Worm (Caenorhabditis elegans) whole organism, L1 larva: ENCODE data around the gene C05B5.11.
A peak's percentile ranks its signal among the peaks of the same experiment; 100 is the strongest.
"Not testable (repeated sequence)": the region's sequence is repeated elsewhere in the genome, so short reads cannot be mapped to it uniquely, and the experiment has no call there.

Source experiments
- C04F5.9 ChIP-seq: sonication (generic microtip); optimal IDR thresholded peaks from 2 replicates; lab custom pipeline; 2016; ENCODE audit warnings: missing genetic modification characterization, missing compliant biosample characterization
- C16A3.4 ChIP-seq: fragments of 150-350 bp; optimal IDR thresholded peaks from 2 replicates; lab custom pipeline; 2014; ENCODE audit warnings: missing biosample characterization, missing genetic modification characterization
- C34B4.2 ChIP-seq: sonication (generic microtip); optimal IDR thresholded peaks from 2 replicates; lab custom pipeline; 2017; ENCODE audit warnings: mild to moderate bottlenecking, missing genetic modification characterization, missing compliant biosample characterization
- blmp-1 ChIP-seq: fragments of 150-350 bp; optimal IDR thresholded peaks from 2 replicates; lab custom pipeline; 2014; ENCODE audit warnings: missing biosample characterization, missing genetic modification characterization
- ceh-63 ChIP-seq: fragments of 200-800 bp; sonication (Bioruptor generic); optimal IDR thresholded peaks from 2 replicates; lab custom pipeline; 2018; ENCODE audit warnings: mild to moderate bottlenecking, missing genetic modification characterization, missing compliant biosample characterization
- ces-1 ChIP-seq: fragments of 150-350 bp; optimal IDR thresholded peaks from 2 replicates; lab custom pipeline; 2014; ENCODE audit warnings: missing biosample characterization, missing genetic modification reagents, missing genetic modification characterization
- dpl-1 ChIP-seq, 3 experiments: fragments of 150-350 bp in 2 of 3; sonication (generic microtip) in 1 of 3; optimal IDR thresholded peaks; 2 replicates each; lab custom pipeline; 2014 to 2017; ENCODE audit warnings: missing biosample characterization in 3 of 3, missing genetic modification characterization in 3 of 3, missing genetic modification reagents in 3 of 3
- egl-13 ChIP-seq: sonication (generic microtip); optimal IDR thresholded peaks from 2 replicates; lab custom pipeline; 2016; ENCODE audit warnings: missing genotype, missing genetic modification reagents, missing genetic modification characterization, missing compliant biosample characterization
- elt-2 ChIP-seq: sonication (generic microtip); optimal IDR thresholded peaks from 2 replicates; lab custom pipeline; 2016; ENCODE audit warnings: missing genetic modification characterization, mild to moderate bottlenecking, inconsistent platforms, missing compliant biosample characterization, missing genetic modification reagents
- ets-5 ChIP-seq: fragments of 200-800 bp; sonication (Bioruptor generic); IDR thresholded peaks from 2 replicates; pipeline ENCODE4 v1.3.6; 2022; ENCODE audit warnings: missing genetic modification characterization, missing compliant biosample characterization
- fkh-8 ChIP-seq: sonication (generic microtip); optimal IDR thresholded peaks from 2 replicates; lab custom pipeline; 2016; ENCODE audit warnings: mild to moderate bottlenecking, missing genetic modification characterization, missing compliant biosample characterization
- hlh-17 ChIP-seq: fragments of 200-800 bp; sonication (Bioruptor generic); optimal IDR thresholded peaks from 2 replicates; lab custom pipeline; 2018; ENCODE audit warnings: missing genetic modification characterization, mild to moderate bottlenecking, missing compliant biosample characterization, moderate library complexity, borderline replicate concordance
- hlh-4 ChIP-seq: sonication (generic microtip); optimal IDR thresholded peaks from 2 replicates; lab custom pipeline; 2016; ENCODE audit warnings: mild to moderate bottlenecking, missing genetic modification characterization, missing compliant biosample characterization
- irx-1 ChIP-seq: sonication (generic microtip); optimal IDR thresholded peaks from 2 replicates; lab custom pipeline; 2016; ENCODE audit warnings: missing genetic modification characterization, missing compliant biosample characterization
- lin-35 ChIP-seq, 2 experiments: fragments of 150-350 bp; optimal IDR thresholded peaks; 2 replicates each; lab custom pipeline; 2014; ENCODE audit warnings: missing biosample characterization in 2 of 2, missing genetic modification characterization in 2 of 2, missing genetic modification reagents in 2 of 2
- lin-39 ChIP-seq: fragments of 150-350 bp; optimal IDR thresholded peaks from 2 replicates; lab custom pipeline; 2014; ENCODE audit warnings: missing biosample characterization, missing genetic modification reagents, missing genetic modification characterization
- lsy-2 ChIP-seq, 2 experiments: fragments of 150-350 bp; optimal IDR thresholded peaks; 2 replicates each; lab custom pipeline; 2014; ENCODE audit warnings: missing biosample characterization in 2 of 2, missing genetic modification characterization in 2 of 2
- mab-9 ChIP-seq: fragments of 200-800 bp; sonication (Bioruptor generic); IDR thresholded peaks from 2 replicates; pipeline ENCODE4 v1.3.6; 2022; ENCODE audit warnings: missing genetic modification reagents, missing genetic modification characterization, missing compliant biosample characterization
- nhr-19 ChIP-seq: fragments of 200-800 bp; sonication (Bioruptor generic); conservative IDR thresholded peaks from 2 replicates; pipeline ENCODE4 v1.3.6; 2022; ENCODE audit warnings: missing genetic modification characterization, missing compliant biosample characterization
- nhr-28 ChIP-seq: fragments of 150-350 bp; optimal IDR thresholded peaks from 2 replicates; lab custom pipeline; 2014; ENCODE audit warnings: missing biosample characterization, missing genetic modification characterization
- nhr-47 ChIP-seq: sonication (generic microtip); optimal IDR thresholded peaks from 2 replicates; lab custom pipeline; 2016; ENCODE audit warnings: mild to moderate bottlenecking, missing genetic modification characterization, moderate library complexity, missing compliant biosample characterization
- nhr-71 ChIP-seq: sonication (generic microtip); optimal IDR thresholded peaks from 2 replicates; lab custom pipeline; 2016; ENCODE audit warnings: mild to moderate bottlenecking, missing genetic modification characterization, moderate library complexity, missing compliant biosample characterization
- nhr-76 ChIP-seq: sonication (generic microtip); optimal IDR thresholded peaks from 2 replicates; lab custom pipeline; 2017; ENCODE audit warnings: missing biosample characterization, missing genetic modification characterization
- nhr-77 ChIP-seq: fragments of 150-350 bp; optimal IDR thresholded peaks from 2 replicates; lab custom pipeline; 2014; ENCODE audit warnings: missing biosample characterization, missing genetic modification characterization
- nhr-90 ChIP-seq: sonication (generic microtip); optimal IDR thresholded peaks from 2 replicates; lab custom pipeline; 2016; ENCODE audit warnings: mild to moderate bottlenecking, missing genetic modification characterization, missing compliant biosample characterization; ENCODE audit not compliant: poor library complexity
- pag-3 ChIP-seq: sonication (generic microtip); optimal IDR thresholded peaks from 2 replicates; lab custom pipeline; 2017; ENCODE audit warnings: missing genetic modification characterization, mild to moderate bottlenecking, missing compliant biosample characterization, antibody characterized with exemption, borderline replicate concordance; ENCODE audit not compliant: insufficient read depth
- pax-3 ChIP-seq: fragments of 200-800 bp; sonication (Bioruptor generic); optimal IDR thresholded peaks from 2 replicates; lab custom pipeline; 2018; ENCODE audit warnings: mild to moderate bottlenecking, missing genetic modification characterization, moderate library complexity, missing compliant biosample characterization
- snpc-4 ChIP-seq: fragments of 150-350 bp; optimal IDR thresholded peaks from 2 replicates; lab custom pipeline; 2014; ENCODE audit warnings: missing biosample characterization, missing genetic modification characterization
- snu-23 ChIP-seq: sonication (generic microtip); optimal IDR thresholded peaks from 2 replicates; lab custom pipeline; 2016; ENCODE audit warnings: missing genetic modification characterization, missing compliant biosample characterization
- tlp-1 ChIP-seq: fragments of 150-350 bp; optimal IDR thresholded peaks from 2 replicates; lab custom pipeline; 2014; ENCODE audit warnings: missing biosample characterization, missing genetic modification characterization
- unc-30 ChIP-seq: sonication (generic microtip); optimal IDR thresholded peaks from 2 replicates; lab custom pipeline; 2017; ENCODE audit warnings: missing biosample characterization, missing genetic modification characterization
- unc-98 ChIP-seq: fragments of 200-800 bp; sonication (Bioruptor generic); IDR thresholded peaks from 2 replicates; pipeline ENCODE4 v1.3.6; 2022; ENCODE audit warnings: missing genetic modification characterization, missing compliant biosample characterization
- ztf-4 ChIP-seq: fragments of 150-350 bp; optimal IDR thresholded peaks from 2 replicates; lab custom pipeline; 2014; ENCODE audit warnings: missing biosample characterization, missing genetic modification characterization

C05B5.11 gene

ce11 chrIII:10037150-10037549 lies 32.8 kb downstream of the C05B5.11 start, which contains the start of gene M04D8.7:
Gene M04D8.7 (plus strand): TSS chrIII:10037450.
- peak; percentile 12 for TF ChIP-seq nhr-71 (tag; lab: Kevin White, UChicago)
- TF ChIP-seq pag-3 (tag; lab: Kevin White, UChicago), result no peak
- no peak for TF ChIP-seq unc-98 (GFP tag; lab: Robert Waterston, UW)
- no peak for TF ChIP-seq ceh-63 (GFP tag; lab: Kevin White, UChicago)
- no peak for TF ChIP-seq ztf-4 (tag; lab: Kevin White, UChicago)
- peak; percentile 41 for TF ChIP-seq fkh-8 (tag; lab: Kevin White, UChicago)
- TF ChIP-seq mab-9 (GFP tag; lab: Robert Waterston, UW), result no peak
- TF ChIP-seq irx-1 (tag; lab: Kevin White, UChicago), result no peak
- no peak for TF ChIP-seq hlh-17 (GFP tag; lab: Kevin White, UChicago)
- TF ChIP-seq C16A3.4 (tag; lab: Kevin White, UChicago), result no peak
- no peak for TF ChIP-seq tlp-1 (tag; lab: Kevin White, UChicago)
- no peak for TF ChIP-seq snu-23 (GFP tag; lab: Kevin White, UChicago)
- TF ChIP-seq unc-30 (tag; lab: Kevin White, UChicago), result no peak
- TF ChIP-seq nhr-47, result no peak
- no peak for TF ChIP-seq nhr-19 (GFP tag; lab: Robert Waterston, UW)
- no peak for TF ChIP-seq snpc-4 (tag; lab: Kevin White, UChicago)
- no peak for TF ChIP-seq hlh-4
- no peak for TF ChIP-seq nhr-77

ce11 chrIII:10040013-10040412 lies 35.7 kb downstream of the C05B5.11 start, which contains the start of gene T16G12.7:
Gene T16G12.7 (minus strand): TSS chrIII:10040113.
- TF ChIP-seq nhr-76 (no peak), ces-1 (GFP tag; lab: Kevin White, UChicago) (no peak), pax-3 (tag; lab: Kevin White, UChicago) (no peak), dpl-1 (GFP tag; optimal IDR thresholded peaks at IDR 0.05; lab: Kevin White, UChicago) (no peak), lin-39 (tag; lab: Kevin White, UChicago) (no peak), lin-35 (GFP tag; optimal IDR thresholded peaks at IDR 0.05; lab: Kevin White, UChicago) (no peak), nhr-28 (no peak), nhr-19 (GFP tag; lab: Robert Waterston, UW) (no peak), lsy-2 (tag; optimal IDR thresholded peaks at IDR 0.05; lab: Kevin White, UChicago) (no peak), nhr-90 (tag; lab: Kevin White, UChicago) (no peak), snu-23 (GFP tag; lab: Kevin White, UChicago) (no peak)

ce11 chrIII:10049682-10050081 lies 45.4 kb downstream of the C05B5.11 start, which contains the start of gene T16G12.1:
Gene T16G12.1 (minus strand): TSS chrIII:10049857.
- TF ChIP-seq blmp-1, result no peak
- peak; percentile 61 for TF ChIP-seq elt-2 (tag; lab: Kevin White, UChicago)

ce11 chrIII:10050321-10050720 lies 46.0 kb downstream of the C05B5.11 start, which contains the start of gene T16G12.3:
Gene T16G12.3 (plus strand): TSS chrIII:10050621.
- not testable (repeated sequence) for TF ChIP-seq ceh-63 (GFP tag; lab: Kevin White, UChicago); nhr-71 (tag; lab: Kevin White, UChicago); C04F5.9 (tag; lab: Kevin White, UChicago)

- TF ChIP-seq egl-13 (tag; lab: Kevin White, UChicago); ets-5 (GFP tag; lab: Robert Waterston, UW); C34B4.2: not testable (repeated sequence)
Observed at ce11 chrIII:10053312-10053711, 49.0 kb downstream of the C05B5.11 start, which contains the start of gene T16G12.12. Gene T16G12.12 (plus strand): TSS chrIII:10053612.
